Fruit fly (Drosophila melanogaster): ENCODE data around the gene lectin-21Ca.
A peak's percentile ranks its signal among the peaks of the same experiment; 100 is the strongest.

Gene lectin-21Ca

DNA sequence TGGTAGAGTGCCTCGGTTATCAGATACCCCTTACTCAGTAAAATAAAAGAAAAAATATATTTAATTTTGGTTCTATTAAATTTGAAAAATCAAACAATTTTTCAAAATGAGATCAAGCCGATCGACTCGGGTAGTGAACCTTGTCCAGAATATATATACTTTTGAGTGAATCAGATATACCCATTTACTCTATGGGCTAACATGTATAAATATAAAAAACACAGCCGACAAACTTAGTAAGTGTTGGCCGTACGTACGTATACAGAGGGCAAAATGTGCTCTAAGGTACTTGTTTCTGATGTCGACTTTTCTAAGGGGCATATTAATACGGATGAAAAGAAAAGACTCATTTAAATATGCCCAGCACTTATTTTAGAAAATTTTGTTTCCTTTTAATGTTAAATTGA is 9.8 kb downstream of the lectin-21Ca start:
- TF ChIP-seq vri (GFP tag; optimal IDR thresholded peaks at IDR 0.05) (peak; percentile 61), svp (GFP tag) (peak; percentile 91), dac (GFP tag; optimal IDR thresholded peaks at IDR 0.05) (no peak), achi (GFP tag; optimal IDR thresholded peaks at IDR 0.05) (peak; percentile 10), CG11902 (GFP tag; optimal IDR thresholded peaks at IDR 0.05) (peak; percentile 13), CG6163 (GFP tag; IDR thresholded peaks at IDR 0.05) (0 out of 3 replicates have a peak, but pooled peaks have one; percentile 4), CG3032 (tag; optimal IDR thresholded peaks at IDR 0.05) (no peak), CG3919 (GFP tag; optimal IDR thresholded peaks at IDR 0.05) (peak; percentile 4), Smox (GFP tag; optimal IDR thresholded peaks at IDR 0.05) (peak; percentile 77), net (GFP tag; optimal IDR thresholded peaks at IDR 0.05) (no peak), Ets21C (GFP tag; optimal IDR thresholded peaks at IDR 0.05) (peak; percentile 64), topi (GFP tag; optimal IDR thresholded peaks at IDR 0.05) (peak; percentile 72), CG31627 (GFP tag; optimal IDR thresholded peaks at IDR 0.05) (peak; percentile 75), OdsH (GFP tag; optimal IDR thresholded peaks at IDR 0.05) (peak; percentile 38), Eip78C (GFP tag) (peak; percentile 80), Hr39 (GFP tag; optimal IDR thresholded peaks at IDR 0.05) (peak; percentile 54), Eip93F (GFP tag; optimal IDR thresholded peaks at IDR 0.05) (no peak), pdm3 (GFP tag; optimal IDR thresholded peaks at IDR 0.05) (peak; percentile 56), esn (GFP tag; optimal IDR thresholded peaks at IDR 0.05) (peak; percentile 88), CG15336 (GFP tag; IDR thresholded peaks at IDR 0.05) (no peak), lz (GFP tag; optimal IDR thresholded peaks at IDR 0.05) (peak; percentile 59), CG6792 (GFP tag; optimal IDR thresholded peaks at IDR 0.05) (peak; percentile 49), CG34406 (GFP tag; optimal IDR thresholded peaks at IDR 0.05) (peak; percentile 27), acj6 (GFP tag; optimal IDR thresholded peaks at IDR 0.05) (peak; percentile 33), Hr38 (GFP tag; optimal IDR thresholded peaks at IDR 0.05) (no peak), Met (GFP tag; optimal IDR thresholded peaks at IDR 0.05) (peak; percentile 81), Sox102F (GFP tag; optimal IDR thresholded peaks at IDR 0.05) (peak; percentile 74), Sox14 (GFP tag; optimal IDR thresholded peaks at IDR 0.05) (peak; percentile 31), cyc (GFP tag; optimal IDR thresholded peaks at IDR 0.05) (peak; percentile 56)

- TF ChIP-seq spab (GFP tag; optimal IDR thresholded peaks at IDR 0.05) = no peak
- TF ChIP-seq Hr39 (GFP tag; optimal IDR thresholded peaks at IDR 0.05) = peak; percentile 37
- TF ChIP-seq achi (GFP tag; optimal IDR thresholded peaks at IDR 0.05) = peak; percentile 29
- no peak for TF ChIP-seq fkh (GFP tag; optimal IDR thresholded peaks at IDR 0.05)
- no peak for TF ChIP-seq Ets21C (GFP tag; optimal IDR thresholded peaks at IDR 0.05)
- TF ChIP-seq Eip78C (GFP tag) = peak; percentile 77
- TF ChIP-seq pdm3 (GFP tag; optimal IDR thresholded peaks at IDR 0.05) = peak; percentile 32
- no peak for TF ChIP-seq Hr38 (GFP tag; optimal IDR thresholded peaks at IDR 0.05)
- no peak for TF ChIP-seq CG6808 (GFP tag; optimal IDR thresholded peaks at IDR 0.05)
- no peak for TF ChIP-seq CG9139 (GFP tag; optimal IDR thresholded peaks at IDR 0.05)
- TF ChIP-seq fd59A (GFP tag; optimal IDR thresholded peaks at IDR 0.05) = no peak
- peak; percentile 41 for TF ChIP-seq CG32006 (GFP tag; optimal IDR thresholded peaks at IDR 0.05)
- TF ChIP-seq Smox (GFP tag; optimal IDR thresholded peaks at IDR 0.05) = peak; percentile 20
- TF ChIP-seq CG31627 (GFP tag; optimal IDR thresholded peaks at IDR 0.05) = peak; percentile 29
- TF ChIP-seq Ets96B (tag; optimal IDR thresholded peaks at IDR 0.05) = no peak
- TF ChIP-seq CG6854 (GFP tag; optimal IDR thresholded peaks at IDR 0.05) = no peak
- no peak for TF ChIP-seq Sox15 (GFP tag; optimal IDR thresholded peaks at IDR 0.05)
- TF ChIP-seq salr (GFP tag; optimal IDR thresholded peaks at IDR 0.05) = no peak
- no peak for TF ChIP-seq dsx (GFP tag; optimal IDR thresholded peaks at IDR 0.05; ENCODE audit: poor library complexity, severe bottlenecking)
- TF ChIP-seq Sox14 (GFP tag; optimal IDR thresholded peaks at IDR 0.05) = peak; percentile 47
- TF ChIP-seq ss (GFP tag; optimal IDR thresholded peaks at IDR 0.05) = no peak
- peak; percentile 11 for TF ChIP-seq CG10631 (GFP tag; optimal IDR thresholded peaks at IDR 0.05)
- TF ChIP-seq CG16779 (tag; optimal IDR thresholded peaks at IDR 0.05) = no peak
- TF ChIP-seq Eip75B (GFP tag; optimal IDR thresholded peaks at IDR 0.05) = no peak
- no peak for TF ChIP-seq Blimp-1 (GFP tag; optimal IDR thresholded peaks at IDR 0.05)
- peak; percentile 16 for TF ChIP-seq vri (GFP tag; optimal IDR thresholded peaks at IDR 0.05)
- no peak for TF ChIP-seq CG11902 (GFP tag; optimal IDR thresholded peaks at IDR 0.05)
- peak; percentile 23 for TF ChIP-seq topi (GFP tag; optimal IDR thresholded peaks at IDR 0.05)
- TF ChIP-seq acj6 (GFP tag; optimal IDR thresholded peaks at IDR 0.05) = peak; percentile 21
- TF ChIP-seq Eip93F (GFP tag; optimal IDR thresholded peaks at IDR 0.05) = no peak
- TF ChIP-seq Met (GFP tag; optimal IDR thresholded peaks at IDR 0.05) = peak; percentile 48
- TF ChIP-seq CG6792 (GFP tag; optimal IDR thresholded peaks at IDR 0.05) = no peak
- no peak for TF ChIP-seq CG8119 (GFP tag; IDR thresholded peaks at IDR 0.05)
- no peak for TF ChIP-seq Lpt (GFP tag; optimal IDR thresholded peaks at IDR 0.05)
- TF ChIP-seq CG10669 (GFP tag; optimal IDR thresholded peaks at IDR 0.05) = peak; percentile 21
- TF ChIP-seq lz (GFP tag; optimal IDR thresholded peaks at IDR 0.05) = peak; percentile 3
These were observed 12.1 kb downstream of the lectin-21Ca start for dm6 chr2L:636507-636906.

All from whole organism, prepupa.